Fruit fly (Drosophila melanogaster): ENCODE results near the gene Gr93c.

dm6 chr3R:21878473-21878872 is 33.4 kb upstream of the Gr93c start, which contains the start of gene CG34148:
- peak; percentile 34 for TF ChIP-seq CG10267 (tag; optimal IDR thresholded peaks at IDR 0.05)
- TF ChIP-seq Hr39 (optimal IDR thresholded peaks at IDR 0.05): no peak
- TF ChIP-seq usp (GFP tag; optimal IDR thresholded peaks at IDR 0.05): no peak
- no peak for TF ChIP-seq CG17829 (tag; optimal IDR thresholded peaks at IDR 0.05)
- TF ChIP-seq slou (GFP tag; optimal IDR thresholded peaks at IDR 0.05): no peak
- peak; percentile 67; the same call in 2 of the 3 replicates for TF ChIP-seq vnd (GFP tag; IDR thresholded peaks at IDR 0.05; ENCODE audit: partially characterized antibody)
- TF ChIP-seq grn (GFP tag; optimal IDR thresholded peaks at IDR 0.05): no peak
- no peak for TF ChIP-seq sob (GFP tag; IDR thresholded peaks at IDR 0.05)
- no peak for TF ChIP-seq CG11093 (GFP tag; IDR thresholded peaks at IDR 0.05)

All from whole organism, embryonic.